Worm (Caenorhabditis elegans) whole organism, L3 larva: Measurements from ENCODE around the gene bath-39.

ENCODE experiments used
- ZK546.5 ChIP-seq: sonication (generic microtip); optimal IDR thresholded peaks from 2 replicates; lab custom pipeline; 2017; ENCODE audit warnings: missing biosample characterization, missing genetic modification characterization
- ama-1 ChIP-seq: fragments of 150-350 bp; optimal IDR thresholded peaks from 2 replicates; lab custom pipeline; 2018
- ceh-9 ChIP-seq: sonication (generic microtip); optimal IDR thresholded peaks from 2 replicates; lab custom pipeline; 2018; ENCODE audit warnings: missing biosample characterization, missing genetic modification characterization
- eor-1 ChIP-seq, 2 experiments: fragments of 150-350 bp; optimal IDR thresholded peaks; 2 replicates each; lab custom pipeline; 2014 to 2018; ENCODE audit warnings: missing biosample characterization in 2 of 2, missing genetic modification characterization in 2 of 2
- fos-1 ChIP-seq: fragments of 150-350 bp; optimal IDR thresholded peaks from 2 replicates; lab custom pipeline; 2014; ENCODE audit warnings: missing biosample characterization, missing genetic modification characterization
- nfya-1 ChIP-seq: sonication (generic microtip); optimal IDR thresholded peaks from 2 replicates; lab custom pipeline; 2017; ENCODE audit warnings: missing genetic modification characterization, mild to moderate bottlenecking, missing compliant biosample characterization, antibody characterized with exemption, moderate library complexity; ENCODE audit not compliant: insufficient read depth
- nhr-11 ChIP-seq: fragments of 150-350 bp; optimal IDR thresholded peaks from 2 replicates; lab custom pipeline; 2014; ENCODE audit warnings: missing biosample characterization, missing genetic modification characterization
- nhr-76 ChIP-seq: fragments of 150-350 bp; sonication (generic microtip); optimal IDR thresholded peaks from 5 replicates; lab custom pipeline; 2014; ENCODE audit warnings: missing biosample characterization, missing genetic modification characterization
- zag-1 ChIP-seq: fragments of 150-350 bp; optimal IDR thresholded peaks from 2 replicates; lab custom pipeline; 2014; ENCODE audit warnings: missing biosample characterization, missing genetic modification characterization
- ztf-11 ChIP-seq: fragments of 150-350 bp; optimal IDR thresholded peaks from 2 replicates; lab custom pipeline; 2014; ENCODE audit warnings: missing biosample characterization, missing genetic modification characterization

DNA sequence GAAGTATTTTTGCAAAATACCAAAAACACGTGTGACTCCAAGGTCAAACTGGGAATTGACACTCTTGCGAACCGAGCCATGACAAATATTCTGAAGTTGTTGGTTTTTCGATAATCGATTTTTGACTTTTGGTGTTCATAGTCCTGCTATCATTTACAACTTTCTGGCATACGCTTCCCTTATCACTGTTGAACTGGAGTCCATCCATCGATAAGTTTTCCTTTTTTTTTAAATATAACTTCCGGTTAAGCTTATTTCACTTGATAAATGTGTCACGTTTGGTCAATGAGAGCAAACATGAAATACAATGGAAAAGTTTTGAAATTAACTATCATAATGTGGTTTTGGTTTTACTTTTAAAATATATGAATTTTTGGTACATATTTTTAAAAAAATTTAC, 37.6 kb upstream of the bath-39 start:
- no peak for TF ChIP-seq ama-1
- no peak for TF ChIP-seq eor-1 (tag; optimal IDR thresholded peaks at IDR 0.05; lab: Kevin White, UChicago)
- TF ChIP-seq ZK546.5 (tag; lab: Kevin White, UChicago), result no peak
- TF ChIP-seq nfya-1 (tag; lab: Kevin White, UChicago), result no peak
- no peak for TF ChIP-seq nhr-11
- no peak for TF ChIP-seq fos-1 (tag; lab: Kevin White, UChicago)
- no peak for TF ChIP-seq ztf-11
- TF ChIP-seq nhr-76 (tag; lab: Kevin White, UChicago), result no peak
- TF ChIP-seq ceh-9 (tag; lab: Kevin White, UChicago), result no peak
- TF ChIP-seq zag-1, result no peak
